Worm (Caenorhabditis elegans): ENCODE data around the gene eef-1G.

- TF ChIP-seq zim-3 (tag; optimal IDR thresholded peaks at IDR 0.05) = no peak
- TF ChIP-seq lin-35 (GFP tag; optimal IDR thresholded peaks at IDR 0.05) = no peak
- TF ChIP-seq lin-26 (GFP tag; IDR thresholded peaks at IDR 0.05) = no peak
- no peak for TF ChIP-seq unc-62 (GFP tag; optimal IDR thresholded peaks at IDR 0.05)
- TF ChIP-seq let-526 (GFP tag; IDR thresholded peaks at IDR 0.05) = no peak
- TF ChIP-seq B0261.1 (tag; optimal IDR thresholded peaks at IDR 0.05) = no peak
- no peak for TF ChIP-seq hrde-1 (tag; optimal IDR thresholded peaks at IDR 0.05; ENCODE audit: borderline replicate concordance)
- no peak for TF ChIP-seq mcd-1 (GFP tag; IDR thresholded peaks at IDR 0.05)
- TF ChIP-seq snpc-4 (GFP tag; optimal IDR thresholded peaks at IDR 0.05) = no peak
- no peak for TF ChIP-seq snpc-4 (tag; optimal IDR thresholded peaks at IDR 0.05)
- TF ChIP-seq him-1 (tag; optimal IDR thresholded peaks at IDR 0.05) = no peak
- no peak for TF ChIP-seq ztf-3 (GFP tag; optimal IDR thresholded peaks at IDR 0.05)
- no peak for TF ChIP-seq ztf-6 (GFP tag; IDR thresholded peaks at IDR 0.05)
Observed at ce11 chrV:10915922-10916321, 49.6 kb upstream of the eef-1G start.

Measured in whole organism, young adult.